Worm (Caenorhabditis elegans) whole organism, L1 larva: ENCODE measurements around the gene ets-5.
A peak's percentile ranks its signal among the peaks of the same experiment; 100 is the strongest.

ENCODE experiments used
- C04F5.9 ChIP-seq: sonication (generic microtip); optimal IDR thresholded peaks from 2 replicates; lab custom pipeline; 2016; ENCODE audit warnings: missing genetic modification characterization, missing compliant biosample characterization
- aha-1 ChIP-seq: fragments of 150-350 bp; optimal IDR thresholded peaks from 2 replicates; lab custom pipeline; 2014; ENCODE audit warnings: missing biosample characterization, missing genetic modification characterization
- alr-1 ChIP-seq: fragments of 200-800 bp; sonication (Bioruptor generic); optimal IDR thresholded peaks from 2 replicates; lab custom pipeline; 2018; ENCODE audit warnings: borderline replicate concordance, mild to moderate bottlenecking, missing genetic modification characterization, missing compliant biosample characterization
- blmp-1 ChIP-seq: fragments of 150-350 bp; optimal IDR thresholded peaks from 2 replicates; lab custom pipeline; 2014; ENCODE audit warnings: missing biosample characterization, missing genetic modification characterization
- ceh-8 ChIP-seq: fragments of 200-800 bp; sonication (Bioruptor generic); optimal IDR thresholded peaks from 2 replicates; lab custom pipeline; 2018; ENCODE audit warnings: mild to moderate bottlenecking, missing genetic modification characterization, moderate library complexity, missing compliant biosample characterization
- ces-1 ChIP-seq: fragments of 150-350 bp; optimal IDR thresholded peaks from 2 replicates; lab custom pipeline; 2014; ENCODE audit warnings: missing biosample characterization, missing genetic modification reagents, missing genetic modification characterization
- dsc-1 ChIP-seq: sonication (generic microtip); optimal IDR thresholded peaks from 2 replicates; lab custom pipeline; 2016; ENCODE audit warnings: mild to moderate bottlenecking, missing genetic modification characterization, missing compliant biosample characterization
- efl-3 ChIP-seq: fragments of 200-800 bp; sonication (Bioruptor generic); optimal IDR thresholded peaks from 2 replicates; lab custom pipeline; 2018; ENCODE audit warnings: mild to moderate bottlenecking, missing genetic modification characterization, missing compliant biosample characterization
- egl-13 ChIP-seq: sonication (generic microtip); optimal IDR thresholded peaks from 2 replicates; lab custom pipeline; 2016; ENCODE audit warnings: missing genotype, missing genetic modification reagents, missing genetic modification characterization, missing compliant biosample characterization
- elt-2 ChIP-seq: sonication (generic microtip); optimal IDR thresholded peaks from 2 replicates; lab custom pipeline; 2016; ENCODE audit warnings: missing genetic modification characterization, mild to moderate bottlenecking, inconsistent platforms, missing compliant biosample characterization, missing genetic modification reagents
- elt-3 ChIP-seq, 6 experiments: fragments of 150-350 bp in 1 of 6; sonication (generic microtip); optimal IDR thresholded peaks; 2 replicates each; lab custom pipeline; 2017 to 2018; ENCODE audit warnings: missing biosample characterization in 6 of 6, missing genetic modification characterization in 6 of 6, inconsistent platforms in 1 of 6
- ets-5 ChIP-seq: fragments of 200-800 bp; sonication (Bioruptor generic); IDR thresholded peaks from 2 replicates; pipeline ENCODE4 v1.3.6; 2022; ENCODE audit warnings: missing genetic modification characterization, missing compliant biosample characterization
- fkh-4 ChIP-seq: sonication (generic microtip); optimal IDR thresholded peaks from 2 replicates; lab custom pipeline; 2016; ENCODE audit warnings: missing compliant biosample characterization, missing genetic modification characterization, borderline replicate concordance
- fos-1 ChIP-seq: fragments of 150-350 bp; optimal IDR thresholded peaks from 2 replicates; lab custom pipeline; 2014; ENCODE audit warnings: missing biosample characterization, missing genetic modification characterization
- grh-1 ChIP-seq: fragments of 200-800 bp; sonication (Bioruptor generic); IDR thresholded peaks from 2 replicates; pipeline ENCODE4 v1.3.6; 2022; ENCODE audit warnings: missing genetic modification reagents, missing genetic modification characterization, missing compliant biosample characterization
- hlh-17 ChIP-seq: fragments of 200-800 bp; sonication (Bioruptor generic); optimal IDR thresholded peaks from 2 replicates; lab custom pipeline; 2018; ENCODE audit warnings: missing genetic modification characterization, mild to moderate bottlenecking, missing compliant biosample characterization, moderate library complexity, borderline replicate concordance
- hlh-4 ChIP-seq: sonication (generic microtip); optimal IDR thresholded peaks from 2 replicates; lab custom pipeline; 2016; ENCODE audit warnings: mild to moderate bottlenecking, missing genetic modification characterization, missing compliant biosample characterization
- hpl-2 ChIP-seq: fragments of 150-350 bp; optimal IDR thresholded peaks from 2 replicates; lab custom pipeline; 2014; ENCODE audit warnings: missing biosample characterization, missing genetic modification reagents, missing genetic modification characterization
- irx-1 ChIP-seq: sonication (generic microtip); optimal IDR thresholded peaks from 2 replicates; lab custom pipeline; 2016; ENCODE audit warnings: missing genetic modification characterization, missing compliant biosample characterization
- isw-1 ChIP-seq: fragments of 200-800 bp; sonication (Bioruptor generic); IDR thresholded peaks from 2 replicates; pipeline ENCODE4 v1.3.6; 2022; ENCODE audit warnings: missing genetic modification characterization, missing compliant biosample characterization
- jun-1 ChIP-seq: fragments of 150-350 bp; optimal IDR thresholded peaks from 2 replicates; lab custom pipeline; 2014; ENCODE audit warnings: missing biosample characterization, missing genetic modification reagents, missing genetic modification characterization
- lin-13 ChIP-seq: fragments of 150-350 bp; optimal IDR thresholded peaks from 2 replicates; lab custom pipeline; 2014; ENCODE audit warnings: missing biosample characterization, missing genetic modification reagents, missing genetic modification characterization
- lin-14 ChIP-seq: fragments of 200-800 bp; sonication (Bioruptor generic); optimal IDR thresholded peaks from 2 replicates; lab custom pipeline; 2018; ENCODE audit warnings: mild to moderate bottlenecking, missing genetic modification characterization, moderate library complexity, missing compliant biosample characterization
- lin-15B ChIP-seq: fragments of 150-350 bp; sonication (generic microtip); optimal IDR thresholded peaks from 3 replicates; lab custom pipeline; 2014; ENCODE audit warnings: missing biosample characterization, missing genetic modification characterization
- lsy-2 ChIP-seq, 2 experiments: fragments of 150-350 bp; optimal IDR thresholded peaks; 2 replicates each; lab custom pipeline; 2014; ENCODE audit warnings: missing biosample characterization in 2 of 2, missing genetic modification characterization in 2 of 2
- mab-9 ChIP-seq: fragments of 200-800 bp; sonication (Bioruptor generic); IDR thresholded peaks from 2 replicates; pipeline ENCODE4 v1.3.6; 2022; ENCODE audit warnings: missing genetic modification reagents, missing genetic modification characterization, missing compliant biosample characterization
- mdl-1 ChIP-seq, 2 experiments: fragments of 150-350 bp; optimal IDR thresholded peaks; 2 replicates each; lab custom pipeline; 2014 to 2017; ENCODE audit warnings: missing biosample characterization in 2 of 2, missing genetic modification characterization in 2 of 2, inconsistent platforms in 1 of 2
- mef-2 ChIP-seq: fragments of 150-350 bp; optimal IDR thresholded peaks from 2 replicates; lab custom pipeline; 2014; ENCODE audit warnings: missing biosample characterization, missing genetic modification characterization
- nhr-11 ChIP-seq: fragments of 150-350 bp; optimal IDR thresholded peaks from 2 replicates; lab custom pipeline; 2014; ENCODE audit warnings: missing biosample characterization, missing genetic modification characterization
- nhr-237 ChIP-seq: fragments of 150-350 bp; optimal IDR thresholded peaks from 2 replicates; lab custom pipeline; 2014; ENCODE audit warnings: missing biosample characterization, missing genetic modification characterization
- nhr-47 ChIP-seq: sonication (generic microtip); optimal IDR thresholded peaks from 2 replicates; lab custom pipeline; 2016; ENCODE audit warnings: mild to moderate bottlenecking, missing genetic modification characterization, moderate library complexity, missing compliant biosample characterization
- nhr-76 ChIP-seq: sonication (generic microtip); optimal IDR thresholded peaks from 2 replicates; lab custom pipeline; 2017; ENCODE audit warnings: missing biosample characterization, missing genetic modification characterization
- nhr-84 ChIP-seq: sonication (generic microtip); optimal IDR thresholded peaks from 2 replicates; lab custom pipeline; 2017; ENCODE audit warnings: missing biosample characterization, missing genetic modification characterization
- pag-3 ChIP-seq: sonication (generic microtip); optimal IDR thresholded peaks from 2 replicates; lab custom pipeline; 2017; ENCODE audit warnings: missing genetic modification characterization, mild to moderate bottlenecking, missing compliant biosample characterization, antibody characterized with exemption, borderline replicate concordance; ENCODE audit not compliant: insufficient read depth
- pax-3 ChIP-seq: fragments of 200-800 bp; sonication (Bioruptor generic); optimal IDR thresholded peaks from 2 replicates; lab custom pipeline; 2018; ENCODE audit warnings: mild to moderate bottlenecking, missing genetic modification characterization, moderate library complexity, missing compliant biosample characterization
- snpc-4 ChIP-seq: fragments of 150-350 bp; optimal IDR thresholded peaks from 2 replicates; lab custom pipeline; 2014; ENCODE audit warnings: missing biosample characterization, missing genetic modification characterization
- snu-23 ChIP-seq: sonication (generic microtip); optimal IDR thresholded peaks from 2 replicates; lab custom pipeline; 2016; ENCODE audit warnings: missing genetic modification characterization, missing compliant biosample characterization
- sptf-1 ChIP-seq: fragments of 150-350 bp; optimal IDR thresholded peaks from 2 replicates; lab custom pipeline; 2014; ENCODE audit warnings: missing biosample characterization, missing genetic modification characterization
- sup-37 ChIP-seq: fragments of 200-800 bp; sonication (Bioruptor generic); optimal IDR thresholded peaks from 2 replicates; lab custom pipeline; 2018; ENCODE audit warnings: mild to moderate bottlenecking, missing genetic modification characterization, missing compliant biosample characterization
- swsn-7 ChIP-seq: sonication (generic microtip); optimal IDR thresholded peaks from 2 replicates; lab custom pipeline; 2016; ENCODE audit warnings: missing genetic modification characterization, missing compliant biosample characterization
- tbx-2 ChIP-seq: sonication (generic microtip); optimal IDR thresholded peaks from 2 replicates; lab custom pipeline; 2016; ENCODE audit warnings: missing genetic modification characterization, missing compliant biosample characterization
- tlp-1 ChIP-seq: fragments of 150-350 bp; optimal IDR thresholded peaks from 2 replicates; lab custom pipeline; 2014; ENCODE audit warnings: missing biosample characterization, missing genetic modification characterization
- unc-130 ChIP-seq: fragments of 150-350 bp; optimal IDR thresholded peaks from 2 replicates; lab custom pipeline; 2017; ENCODE audit warnings: missing biosample characterization, missing genetic modification characterization, inconsistent platforms
- vab-15 ChIP-seq: sonication (generic microtip); optimal IDR thresholded peaks from 2 replicates; lab custom pipeline; 2017; ENCODE audit warnings: missing genotype, mild to moderate bottlenecking, missing genetic modification characterization, missing compliant biosample characterization
- zag-1 ChIP-seq: fragments of 150-350 bp; optimal IDR thresholded peaks from 2 replicates; lab custom pipeline; 2014; ENCODE audit warnings: missing biosample characterization, missing genetic modification characterization
- ztf-4 ChIP-seq: fragments of 150-350 bp; optimal IDR thresholded peaks from 2 replicates; lab custom pipeline; 2014; ENCODE audit warnings: missing biosample characterization, missing genetic modification characterization

ets-5 gene

DNA sequence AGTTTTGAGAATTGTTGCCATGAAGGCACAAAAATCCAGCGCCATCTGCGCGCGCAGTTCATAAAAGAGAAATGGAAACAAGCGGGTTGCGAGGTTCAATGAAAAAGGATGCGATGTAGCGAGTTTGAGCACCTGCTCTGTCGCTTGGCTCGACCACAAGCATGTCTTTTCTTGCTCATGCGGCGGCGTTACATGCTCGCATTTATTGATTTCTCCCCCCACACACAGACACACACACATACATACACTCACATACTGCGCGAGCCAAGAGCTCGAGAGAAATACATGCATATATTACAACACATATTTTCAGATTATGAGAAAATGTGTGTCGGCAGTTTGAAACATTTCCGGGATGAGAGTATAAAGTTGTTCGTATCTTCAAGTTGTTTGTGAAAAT, 37.5 kb upstream of the ets-5 start (continued):
- peak; percentile 33 for TF ChIP-seq irx-1 (tag; lab: Kevin White, UChicago)
- no peak for TF ChIP-seq elt-3 (tag; optimal IDR thresholded peaks at IDR 0.05; lab: Kevin White, UChicago)
- no peak for TF ChIP-seq nhr-11 (tag; lab: Kevin White, UChicago)
- no peak for TF ChIP-seq ces-1 (GFP tag; lab: Kevin White, UChicago)
- no peak for TF ChIP-seq mab-9 (GFP tag; lab: Robert Waterston, UW)
- no peak for TF ChIP-seq lin-13
- no peak for TF ChIP-seq elt-2
- no peak for TF ChIP-seq hpl-2 (GFP tag; lab: Kevin White, UChicago)
- no peak for TF ChIP-seq snpc-4 (tag; lab: Kevin White, UChicago)
- no peak for TF ChIP-seq pag-3 (tag; lab: Kevin White, UChicago)
- no peak for TF ChIP-seq hlh-4 (tag; lab: Kevin White, UChicago)
- peak; percentile 42 for TF ChIP-seq swsn-7
- TF ChIP-seq aha-1 (tag; lab: Kevin White, UChicago), result no peak
- TF ChIP-seq sup-37, result no peak
- no peak for TF ChIP-seq fos-1 (tag; lab: Kevin White, UChicago)
- no peak for TF ChIP-seq tlp-1 (tag; lab: Kevin White, UChicago)
- TF ChIP-seq ztf-4, result no peak
- TF ChIP-seq efl-3 (GFP tag; lab: Kevin White, UChicago), result no peak
- TF ChIP-seq zag-1 (tag; lab: Kevin White, UChicago), result no peak
- TF ChIP-seq mdl-1 (tag; optimal IDR thresholded peaks at IDR 0.05; lab: Kevin White, UChicago), result no peak
- TF ChIP-seq isw-1, result no peak
- TF ChIP-seq sptf-1, result no peak
- no peak for TF ChIP-seq vab-15 (tag; lab: Kevin White, UChicago)
- peak in 1 of 2 experiments; percentile 15 for TF ChIP-seq lsy-2 (tag; optimal IDR thresholded peaks at IDR 0.05; lab: Kevin White, UChicago)
- no peak for TF ChIP-seq hlh-17 (GFP tag; lab: Kevin White, UChicago)
- no peak for TF ChIP-seq nhr-237 (tag; lab: Kevin White, UChicago)
- TF ChIP-seq snu-23, result peak; percentile 39
- no peak for TF ChIP-seq pax-3 (tag; lab: Kevin White, UChicago)
- no peak for TF ChIP-seq jun-1 (tag; lab: Kevin White, UChicago)
- no peak for TF ChIP-seq unc-130 (tag; lab: Kevin White, UChicago)
- peak; percentile 38 for TF ChIP-seq nhr-47 (tag; lab: Kevin White, UChicago)
- no peak for TF ChIP-seq ets-5 (GFP tag; lab: Robert Waterston, UW)
- TF ChIP-seq lin-15B (tag; lab: Kevin White, UChicago), result no peak
- TF ChIP-seq ceh-8 (GFP tag; lab: Kevin White, UChicago), result no peak
- no peak for TF ChIP-seq nhr-84 (tag; lab: Kevin White, UChicago)
- TF ChIP-seq grh-1 (GFP tag; lab: Robert Waterston, UW), result no peak
- no peak for TF ChIP-seq C04F5.9
- TF ChIP-seq nhr-76, result no peak
- no peak for TF ChIP-seq alr-1
- no peak for TF ChIP-seq mef-2
- TF ChIP-seq egl-13 (tag; lab: Kevin White, UChicago), result peak; percentile 63
- TF ChIP-seq tbx-2 (tag; lab: Kevin White, UChicago), result peak; percentile 12
- TF ChIP-seq lin-14 (GFP tag; lab: Kevin White, UChicago), result peak; percentile 73
- no peak for TF ChIP-seq fkh-4

DNA sequence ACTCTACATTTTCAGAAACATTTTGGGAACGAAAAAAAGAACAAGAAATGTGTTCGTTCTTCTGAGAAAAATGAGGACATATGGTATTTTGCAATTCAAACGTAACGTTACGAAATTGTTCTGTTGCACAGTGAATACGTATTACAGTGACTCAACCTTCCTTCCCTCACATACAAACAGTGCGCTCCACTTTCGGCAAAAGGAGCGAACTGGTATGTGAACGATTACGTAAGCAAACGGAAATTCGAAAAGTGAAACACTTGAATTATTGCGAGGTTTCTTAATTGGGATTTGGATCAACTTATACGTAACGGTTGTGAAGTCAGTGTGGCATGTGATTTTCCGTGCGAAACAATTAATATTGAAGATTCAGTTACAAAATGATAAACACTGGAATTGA, 36.5 kb upstream of the ets-5 start:
- peak; percentile 32 for TF ChIP-seq dsc-1 (tag; lab: Kevin White, UChicago)
- TF ChIP-seq blmp-1 (tag; lab: Kevin White, UChicago), result peak; percentile 64
- TF ChIP-seq hpl-2 (GFP tag; lab: Kevin White, UChicago), result no peak
